Worm (Caenorhabditis elegans): ENCODE results near the gene daf-9.

- TF ChIP-seq dmd-8 (GFP tag; IDR thresholded peaks at IDR 0.05) (no peak), ama-1 (optimal IDR thresholded peaks at IDR 0.05) (no peak), ceh-44 (GFP tag; IDR thresholded peaks at IDR 0.05) (no peak), ztf-11 (tag; optimal IDR thresholded peaks at IDR 0.05) (no peak), nhr-237 (tag; optimal IDR thresholded peaks at IDR 0.05) (no peak), lin-13 (GFP tag; optimal IDR thresholded peaks at IDR 0.05) (no peak), dmd-6 (GFP tag; IDR thresholded peaks at IDR 0.05) (no peak), dmd-9 (GFP tag; IDR thresholded peaks at IDR 0.05) (no peak)
Observed at ce11 chrX:6189955-6190354, 6.8 kb upstream of the daf-9 start, which contains the start of gene T13C5.9.
